Worm (Caenorhabditis elegans) whole organism, L1 larva: ENCODE results near the gene ZK1290.14.

ENCODE experiments used
- C16A3.4 ChIP-seq: fragments of 150-350 bp; optimal IDR thresholded peaks from 2 replicates; lab custom pipeline; 2014; ENCODE audit warnings: missing biosample characterization, missing genetic modification characterization
- F16B12.6 ChIP-seq: fragments of 150-350 bp; optimal IDR thresholded peaks from 2 replicates; lab custom pipeline; 2014; ENCODE audit warnings: missing biosample characterization, missing genetic modification characterization
- aha-1 ChIP-seq: fragments of 150-350 bp; optimal IDR thresholded peaks from 2 replicates; lab custom pipeline; 2014; ENCODE audit warnings: missing biosample characterization, missing genetic modification characterization
- ama-1 ChIP-seq: fragments of 150-350 bp; optimal IDR thresholded peaks from 2 replicates; lab custom pipeline; 2014
- blmp-1 ChIP-seq: fragments of 150-350 bp; optimal IDR thresholded peaks from 2 replicates; lab custom pipeline; 2014; ENCODE audit warnings: missing biosample characterization, missing genetic modification characterization
- ceh-8 ChIP-seq: fragments of 200-800 bp; sonication (Bioruptor generic); optimal IDR thresholded peaks from 2 replicates; lab custom pipeline; 2018; ENCODE audit warnings: mild to moderate bottlenecking, missing genetic modification characterization, moderate library complexity, missing compliant biosample characterization
- ceh-82 ChIP-seq, 3 experiments: fragments of 150-350 bp in 1 of 3; sonication (generic microtip) in 2 of 3; optimal IDR thresholded peaks; 2 replicates each; lab custom pipeline; 2014 to 2017; ENCODE audit warnings: missing biosample characterization in 3 of 3, missing genetic modification characterization in 3 of 3
- dsc-1 ChIP-seq: sonication (generic microtip); optimal IDR thresholded peaks from 2 replicates; lab custom pipeline; 2016; ENCODE audit warnings: mild to moderate bottlenecking, missing genetic modification characterization, missing compliant biosample characterization
- efl-1 ChIP-seq, 4 experiments: fragments of 150-350 bp; optimal IDR thresholded peaks in 3 of 4; peaks in 1 of 4; 1 replicate in 1 of 4; 2 replicates in 3 of 4; lab custom pipeline; 2014; ENCODE audit warnings: missing biosample characterization in 2 of 4, missing genetic modification characterization in 2 of 4, missing genetic modification reagents in 2 of 4
- elt-3 ChIP-seq, 6 experiments: fragments of 150-350 bp in 1 of 6; sonication (generic microtip); optimal IDR thresholded peaks; 2 replicates each; lab custom pipeline; 2017 to 2018; ENCODE audit warnings: missing biosample characterization in 6 of 6, missing genetic modification characterization in 6 of 6, inconsistent platforms in 1 of 6
- fkh-10 ChIP-seq: sonication (generic microtip); optimal IDR thresholded peaks from 2 replicates; lab custom pipeline; 2017; ENCODE audit warnings: missing biosample characterization, missing genetic modification reagents, missing genetic modification characterization
- grh-1 ChIP-seq: fragments of 200-800 bp; sonication (Bioruptor generic); IDR thresholded peaks from 2 replicates; pipeline ENCODE4 v1.3.6; 2022; ENCODE audit warnings: missing genetic modification reagents, missing genetic modification characterization, missing compliant biosample characterization
- isw-1 ChIP-seq: fragments of 200-800 bp; sonication (Bioruptor generic); IDR thresholded peaks from 2 replicates; pipeline ENCODE4 v1.3.6; 2022; ENCODE audit warnings: missing genetic modification characterization, missing compliant biosample characterization
- jun-1 ChIP-seq: fragments of 150-350 bp; optimal IDR thresholded peaks from 2 replicates; lab custom pipeline; 2014; ENCODE audit warnings: missing biosample characterization, missing genetic modification reagents, missing genetic modification characterization
- lin-14 ChIP-seq: fragments of 200-800 bp; sonication (Bioruptor generic); optimal IDR thresholded peaks from 2 replicates; lab custom pipeline; 2018; ENCODE audit warnings: mild to moderate bottlenecking, missing genetic modification characterization, moderate library complexity, missing compliant biosample characterization
- lin-35 ChIP-seq, 2 experiments: fragments of 150-350 bp; optimal IDR thresholded peaks; 2 replicates each; lab custom pipeline; 2014; ENCODE audit warnings: missing biosample characterization in 2 of 2, missing genetic modification characterization in 2 of 2, missing genetic modification reagents in 2 of 2
- lin-39 ChIP-seq: fragments of 150-350 bp; optimal IDR thresholded peaks from 2 replicates; lab custom pipeline; 2014; ENCODE audit warnings: missing biosample characterization, missing genetic modification reagents, missing genetic modification characterization
- lir-3 ChIP-seq: sonication (generic microtip); optimal IDR thresholded peaks from 2 replicates; lab custom pipeline; 2016; ENCODE audit warnings: mild to moderate bottlenecking, missing genetic modification characterization, moderate library complexity, missing compliant biosample characterization; ENCODE audit not compliant: poor library complexity
- lsy-2 ChIP-seq, 2 experiments: fragments of 150-350 bp; optimal IDR thresholded peaks; 2 replicates each; lab custom pipeline; 2014; ENCODE audit warnings: missing biosample characterization in 2 of 2, missing genetic modification characterization in 2 of 2
- mep-1 ChIP-seq: fragments of 150-350 bp; optimal IDR thresholded peaks from 2 replicates; lab custom pipeline; 2014; ENCODE audit warnings: missing biosample characterization, missing genetic modification characterization
- nhr-19 ChIP-seq: fragments of 200-800 bp; sonication (Bioruptor generic); conservative IDR thresholded peaks from 2 replicates; pipeline ENCODE4 v1.3.6; 2022; ENCODE audit warnings: missing genetic modification characterization, missing compliant biosample characterization
- nhr-20 ChIP-seq: sonication (generic microtip); optimal IDR thresholded peaks from 2 replicates; lab custom pipeline; 2016; ENCODE audit warnings: mild to moderate bottlenecking, missing genetic modification characterization, missing compliant biosample characterization
- nhr-28 ChIP-seq: fragments of 150-350 bp; optimal IDR thresholded peaks from 2 replicates; lab custom pipeline; 2014; ENCODE audit warnings: missing biosample characterization, missing genetic modification characterization
- nhr-76 ChIP-seq: sonication (generic microtip); optimal IDR thresholded peaks from 2 replicates; lab custom pipeline; 2017; ENCODE audit warnings: missing biosample characterization, missing genetic modification characterization
- nhr-77 ChIP-seq: fragments of 150-350 bp; optimal IDR thresholded peaks from 2 replicates; lab custom pipeline; 2014; ENCODE audit warnings: missing biosample characterization, missing genetic modification characterization
- nhr-85 ChIP-seq: sonication (generic microtip); peaks from one replicate; lab custom pipeline; 2016; ENCODE audit warnings: missing genetic modification characterization, inconsistent platforms, missing compliant biosample characterization
- nhr-90 ChIP-seq: sonication (generic microtip); optimal IDR thresholded peaks from 2 replicates; lab custom pipeline; 2016; ENCODE audit warnings: mild to moderate bottlenecking, missing genetic modification characterization, missing compliant biosample characterization; ENCODE audit not compliant: poor library complexity
- pag-3 ChIP-seq: sonication (generic microtip); optimal IDR thresholded peaks from 2 replicates; lab custom pipeline; 2017; ENCODE audit warnings: missing genetic modification characterization, mild to moderate bottlenecking, missing compliant biosample characterization, antibody characterized with exemption, borderline replicate concordance; ENCODE audit not compliant: insufficient read depth
- pqm-1 ChIP-seq: sonication (generic microtip); optimal IDR thresholded peaks from 3 replicates; lab custom pipeline; 2017; ENCODE audit warnings: missing biosample characterization, missing genetic modification characterization
- rnt-1 ChIP-seq: sonication (generic microtip); optimal IDR thresholded peaks from 2 replicates; lab custom pipeline; 2016; ENCODE audit warnings: mild to moderate bottlenecking, missing genetic modification characterization, moderate library complexity, missing compliant biosample characterization
- skn-1 ChIP-seq: fragments of 150-350 bp; optimal IDR thresholded peaks from 2 replicates; lab custom pipeline; 2014; ENCODE audit warnings: missing biosample characterization, missing genetic modification characterization
- snpc-4 ChIP-seq: fragments of 150-350 bp; optimal IDR thresholded peaks from 2 replicates; lab custom pipeline; 2014; ENCODE audit warnings: missing biosample characterization, missing genetic modification characterization
- sox-4 ChIP-seq: sonication (generic microtip); optimal IDR thresholded peaks from 2 replicates; lab custom pipeline; 2016; ENCODE audit warnings: missing genetic modification characterization, missing compliant biosample characterization
- swsn-7 ChIP-seq: sonication (generic microtip); optimal IDR thresholded peaks from 2 replicates; lab custom pipeline; 2016; ENCODE audit warnings: missing genetic modification characterization, missing compliant biosample characterization
- tbx-2 ChIP-seq: sonication (generic microtip); optimal IDR thresholded peaks from 2 replicates; lab custom pipeline; 2016; ENCODE audit warnings: missing genetic modification characterization, missing compliant biosample characterization
- unc-130 ChIP-seq: fragments of 150-350 bp; optimal IDR thresholded peaks from 2 replicates; lab custom pipeline; 2017; ENCODE audit warnings: missing biosample characterization, missing genetic modification characterization, inconsistent platforms
- unc-86 ChIP-seq: sonication (generic microtip); optimal IDR thresholded peaks from 2 replicates; lab custom pipeline; 2016; ENCODE audit warnings: missing genetic modification characterization, missing compliant biosample characterization
- unc-98 ChIP-seq: fragments of 200-800 bp; sonication (Bioruptor generic); IDR thresholded peaks from 2 replicates; pipeline ENCODE4 v1.3.6; 2022; ENCODE audit warnings: missing genetic modification characterization, missing compliant biosample characterization
- vab-15 ChIP-seq: sonication (generic microtip); optimal IDR thresholded peaks from 2 replicates; lab custom pipeline; 2017; ENCODE audit warnings: missing genotype, mild to moderate bottlenecking, missing genetic modification characterization, missing compliant biosample characterization
- xbp-1 ChIP-seq: sonication (generic microtip); optimal IDR thresholded peaks from 2 replicates; lab custom pipeline; 2016; ENCODE audit warnings: missing genetic modification characterization, missing compliant biosample characterization
- zag-1 ChIP-seq: fragments of 150-350 bp; optimal IDR thresholded peaks from 2 replicates; lab custom pipeline; 2014; ENCODE audit warnings: missing biosample characterization, missing genetic modification characterization
- ztf-11 ChIP-seq, 2 experiments: sonication (generic microtip); optimal IDR thresholded peaks; 2 replicates each; lab custom pipeline; 2016 to 2017; ENCODE audit warnings: missing genetic modification characterization in 2 of 2, missing biosample characterization in 1 of 2, missing compliant biosample characterization in 1 of 2
- ztf-4 ChIP-seq: fragments of 150-350 bp; optimal IDR thresholded peaks from 2 replicates; lab custom pipeline; 2014; ENCODE audit warnings: missing biosample characterization, missing genetic modification characterization

ZK1290.14 gene

DNA sequence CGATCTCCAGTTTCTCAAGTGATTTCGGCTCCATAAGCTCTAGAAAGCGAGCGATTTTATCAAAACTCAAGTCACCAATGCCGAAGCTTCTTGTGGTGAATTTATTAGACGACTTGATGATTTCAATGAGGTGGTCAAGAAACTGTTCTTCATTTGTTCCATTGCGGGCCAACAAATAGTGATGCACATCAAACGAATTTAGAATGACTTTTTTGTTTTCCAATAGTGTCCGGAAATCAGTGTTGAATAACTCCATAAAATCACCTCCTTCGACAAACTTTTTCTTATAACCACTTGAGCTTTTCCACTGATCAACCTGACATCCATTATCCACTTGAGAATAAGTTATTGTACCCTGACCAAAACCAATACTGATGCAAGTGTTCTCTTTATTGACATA, 8.1 kb downstream of the ZK1290.14 start:
- TF ChIP-seq vab-15 (tag; lab: Kevin White, UChicago) (no peak), grh-1 (GFP tag; lab: Robert Waterston, UW) (no peak), jun-1 (no peak)

DNA sequence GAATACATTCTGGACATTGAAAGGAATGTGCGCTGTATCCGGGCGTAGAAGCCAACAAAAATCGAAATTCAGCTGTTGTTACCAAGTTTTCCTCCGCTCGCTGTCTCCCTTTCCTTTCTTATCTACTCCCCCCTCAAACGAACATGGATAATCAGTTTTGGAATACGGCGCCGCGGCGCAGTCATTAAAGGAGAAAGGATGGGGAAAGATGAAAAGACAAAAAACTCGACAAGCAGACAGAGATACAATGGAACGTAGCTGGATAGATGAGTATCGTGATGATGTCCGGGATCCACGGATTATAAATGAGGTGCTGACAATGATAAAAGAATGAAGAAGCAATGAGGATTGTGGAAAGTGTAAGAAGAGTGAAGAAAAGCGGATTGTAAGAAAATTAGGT, 10.0 kb downstream of the ZK1290.14 start:
- TF ChIP-seq ztf-4 (peak; percentile 17), blmp-1 (tag; lab: Kevin White, UChicago) (peak; percentile 97), fkh-10 (no peak), ceh-82 (tag; optimal IDR thresholded peaks at IDR 0.05; lab: Kevin White, UChicago) (no peak), ama-1 (lab: Kevin White, UChicago) (peak; percentile 85)
- TF ChIP-seq, all 84 proteins: peak for 3

DNA sequence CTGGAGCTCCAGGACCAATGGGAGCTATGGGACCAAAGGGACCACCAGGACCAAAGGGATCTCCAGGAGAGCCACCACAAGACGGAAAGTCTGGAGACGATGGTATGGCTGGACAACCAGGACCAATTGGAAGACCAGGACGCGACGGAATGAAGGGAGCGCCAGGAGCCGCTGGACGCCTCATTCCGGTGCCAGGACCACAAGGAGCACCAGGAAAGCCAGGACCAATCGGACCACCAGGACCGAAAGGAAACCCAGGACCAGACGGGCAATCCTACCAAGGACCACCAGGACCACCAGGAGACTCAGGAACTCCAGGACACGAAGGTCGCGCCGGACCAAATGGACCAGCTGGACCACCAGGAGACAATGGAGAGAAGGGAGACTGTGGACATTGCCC, 10.6 kb downstream of the ZK1290.14 start:
- TF ChIP-seq nhr-76 (no peak), mep-1 (tag; lab: Kevin White, UChicago) (no peak), snpc-4 (no peak), pag-3 (no peak), blmp-1 (tag; lab: Kevin White, UChicago) (no peak), zag-1 (tag; lab: Kevin White, UChicago) (no peak), nhr-85 (tag; lab: Kevin White, UChicago) (no peak), ceh-82 (tag; optimal IDR thresholded peaks at IDR 0.05; lab: Kevin White, UChicago) (no peak)

DNA sequence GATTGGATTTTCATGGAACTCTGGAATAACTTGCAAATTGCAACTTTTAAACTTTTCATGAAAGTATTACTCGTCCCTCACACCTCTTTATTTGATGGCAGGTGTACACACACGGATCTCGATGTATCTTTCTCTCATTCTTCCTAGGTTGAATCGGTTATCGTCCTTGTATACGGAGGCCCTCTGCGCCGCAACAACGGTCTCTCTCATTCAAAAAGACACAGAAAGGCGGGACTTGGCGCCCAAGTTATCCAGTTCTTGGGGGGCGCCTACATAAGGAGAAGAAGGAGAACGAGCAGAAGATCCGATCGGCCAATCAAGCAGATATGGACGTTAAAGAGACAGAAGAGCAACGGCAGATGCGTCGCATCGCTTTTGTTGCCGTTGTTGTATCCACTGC, 11.6 kb downstream of the ZK1290.14 start, which contains the start of gene rol-8:
Gene rol-8 (plus strand): TSS at position 301 of the 400 bp plus-strand sequence.
- no peak for TF ChIP-seq nhr-28 (tag; lab: Kevin White, UChicago)
- no peak for TF ChIP-seq isw-1 (GFP tag; lab: Robert Waterston, UW)
- no peak for TF ChIP-seq C16A3.4 (tag; lab: Kevin White, UChicago)
- TF ChIP-seq unc-98 (GFP tag; lab: Robert Waterston, UW) = no peak
- peak; percentile 9 for TF ChIP-seq blmp-1 (tag; lab: Kevin White, UChicago)
- TF ChIP-seq lin-35 (GFP tag; optimal IDR thresholded peaks at IDR 0.05; lab: Kevin White, UChicago) = no peak
- no peak for TF ChIP-seq aha-1

DNA sequence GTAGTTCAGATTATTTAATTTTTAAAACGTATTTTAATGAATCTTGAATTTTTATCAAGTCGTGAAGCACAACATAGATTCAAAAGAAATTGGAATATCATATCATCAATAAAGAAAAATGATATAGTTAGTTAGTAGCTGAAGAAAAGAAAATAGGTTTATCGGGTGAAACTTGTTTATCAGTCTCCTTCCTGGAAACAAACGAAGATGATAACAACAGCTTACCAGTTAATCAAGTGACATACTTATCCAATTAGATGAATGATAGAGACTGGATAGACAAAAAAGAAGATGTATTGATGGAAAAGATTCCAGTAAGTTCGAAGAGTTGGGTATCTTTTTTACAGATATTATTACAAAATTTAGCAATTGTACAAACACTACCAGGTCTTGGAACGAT, 12.4 kb downstream of the ZK1290.14 start:
- TF ChIP-seq unc-86 (tag; lab: Kevin White, UChicago) (no peak), blmp-1 (tag; lab: Kevin White, UChicago) (peak; percentile 58)

DNA sequence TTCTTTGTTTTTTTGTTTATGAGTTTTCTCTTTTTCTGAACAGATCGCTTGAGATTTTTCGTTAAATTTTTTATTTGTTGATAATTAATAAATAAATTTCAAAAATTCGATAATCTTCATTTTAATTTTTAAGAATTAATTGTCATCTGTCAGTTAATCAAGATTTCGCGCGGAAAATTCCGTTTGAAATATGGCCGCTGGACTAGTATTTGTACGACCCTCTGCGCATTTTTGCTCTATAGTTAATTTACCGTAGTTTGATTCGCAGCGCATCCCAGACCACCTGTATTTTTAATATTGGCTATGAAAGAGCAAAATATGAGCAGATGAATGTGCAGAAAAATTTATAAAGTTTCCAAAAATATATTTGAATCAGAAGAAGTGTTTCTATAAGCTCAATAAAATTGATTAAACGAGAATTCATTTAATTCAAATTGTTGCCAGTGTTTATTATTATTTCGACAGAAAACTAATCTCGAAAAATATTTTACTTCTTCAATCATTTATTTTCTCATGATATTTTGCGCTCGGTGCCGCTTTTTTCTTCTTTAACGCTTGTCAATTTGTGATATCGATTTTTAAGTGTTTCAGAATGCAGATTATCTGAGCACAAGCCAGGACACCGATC, 17.7 kb downstream of the ZK1290.14 start, which contains the start of gene nfi-1:
Gene nfi-1 (plus strand): TSS at position 578 of the 628 bp plus-strand sequence.
- peak; percentile 53 for TF ChIP-seq tbx-2
- TF ChIP-seq dsc-1 = no peak
- peak; percentile 18 for TF ChIP-seq vab-15 (tag; lab: Kevin White, UChicago)
- TF ChIP-seq ztf-11 (tag; optimal IDR thresholded peaks at IDR 0.05; lab: Kevin White, UChicago) = peak in 1 of 2 experiments; percentile 28
- peak in 1 of 6 experiments; percentile 50 for TF ChIP-seq elt-3 (tag; optimal IDR thresholded peaks at IDR 0.05; lab: Kevin White, UChicago)
- TF ChIP-seq xbp-1 (tag; lab: Kevin White, UChicago) = peak; percentile 53
- TF ChIP-seq rnt-1 = peak; percentile 72
- TF ChIP-seq lir-3 (tag; lab: Kevin White, UChicago) = peak; percentile 67
- peak; percentile 17 for TF ChIP-seq swsn-7 (tag; lab: Kevin White, UChicago)
- TF ChIP-seq lin-35 (GFP tag; optimal IDR thresholded peaks at IDR 0.05; lab: Kevin White, UChicago) = peak; percentile 74 to 88
- peak; percentile 55 for TF ChIP-seq unc-130 (tag; lab: Kevin White, UChicago)
- TF ChIP-seq ceh-82 (tag; optimal IDR thresholded peaks at IDR 0.05; lab: Kevin White, UChicago) = no peak
- no peak for TF ChIP-seq F16B12.6 (tag; lab: Kevin White, UChicago)
- TF ChIP-seq ceh-8 (GFP tag; lab: Kevin White, UChicago) = no peak
- TF ChIP-seq nhr-20 (tag; lab: Kevin White, UChicago) = peak; percentile 58
- peak; percentile 75 to 97 for TF ChIP-seq lsy-2 (tag; optimal IDR thresholded peaks at IDR 0.05; lab: Kevin White, UChicago)
- TF ChIP-seq lin-14 = peak; percentile 60
- TF ChIP-seq pqm-1 = no peak
- no peak for TF ChIP-seq sox-4 (tag; lab: Kevin White, UChicago)
- no peak for TF ChIP-seq nhr-19 (GFP tag; lab: Robert Waterston, UW)
- peak; percentile 11 for TF ChIP-seq nhr-90 (tag; lab: Kevin White, UChicago)
- TF ChIP-seq skn-1 (tag; lab: Kevin White, UChicago) = peak; percentile 37
- TF ChIP-seq nhr-77 (tag; lab: Kevin White, UChicago) = no peak
- TF ChIP-seq lin-39 (tag; lab: Kevin White, UChicago) = no peak
- TF ChIP-seq efl-1 (optimal IDR thresholded peaks at IDR 0.05; lab: Kevin White, UChicago) = peak; percentile 44 to 80
- TF ChIP-seq efl-1 (GFP tag; optimal IDR thresholded peaks at IDR 0.05 in 1 of 2; lab: Kevin White, UChicago) = peak; percentile 82 to 97
